Fruit fly (Drosophila melanogaster) whole organism, embryonic: ENCODE results near the gene Rpn11.
A peak's percentile ranks its signal among the peaks of the same experiment; 100 is the strongest.

Source experiments
- Atf6 ChIP-seq: fragments of 200-800 bp; sonication (Bioruptor generic); IDR thresholded peaks from 2 replicates; pipeline ENCODE4 v1.3.6; 2022; ENCODE audit warnings: missing biosample characterization, missing genetic modification characterization
- CG10321 ChIP-seq: fragments of 200-800 bp; sonication (Bioruptor generic); IDR thresholded peaks from 2 replicates; pipeline ENCODE4 v1.3.6; 2022; ENCODE audit warnings: missing biosample characterization, missing genetic modification characterization
- CG13624 ChIP-seq: fragments of 200-800 bp; sonication (Bioruptor generic); optimal IDR thresholded peaks from 2 replicates; lab custom pipeline; 2016; ENCODE audit warnings: missing biosample characterization, missing genetic modification characterization
- CG7357 ChIP-seq: fragments of 200-800 bp; sonication (Bioruptor generic); IDR thresholded peaks from 3 replicates; pipeline ENCODE4 v1.3.6; 2022; ENCODE audit warnings: missing biosample characterization, missing genetic modification characterization
- NfI ChIP-seq: fragments of 200-800 bp; sonication (Bioruptor generic); optimal IDR thresholded peaks from 3 replicates; lab custom pipeline; 2018; ENCODE audit warnings: missing biosample characterization, mild to moderate bottlenecking, missing genetic modification characterization, moderate library complexity
- Sox102F ChIP-seq: fragments of 200-800 bp; sonication (Bioruptor generic); optimal IDR thresholded peaks from 2 replicates; lab custom pipeline; 2018; ENCODE audit warnings: missing biosample characterization, mild to moderate bottlenecking, missing genetic modification characterization, moderate library complexity
- Spps ChIP-seq: fragments of 200-800 bp; sonication (Bioruptor generic); optimal IDR thresholded peaks from 2 replicates; lab custom pipeline; 2018; ENCODE audit warnings: missing biosample characterization, mild to moderate bottlenecking, missing genetic modification characterization
- Trl ChIP-seq, 3 experiments: fragments of >200 bp in 2 of 3; fragments of 200-800 bp in 1 of 3; sonication (Bioruptor generic) in 1 of 3; optimal IDR thresholded peaks; 2 replicates in 1 of 3; 3 replicates in 2 of 3; lab custom pipeline; 2016 to 2017; ENCODE audit warnings: missing biosample characterization in 1 of 3, missing genetic modification characterization in 1 of 3
- gt ChIP-seq: fragments of 200-800 bp; sonication (Bioruptor generic); IDR thresholded peaks from 2 replicates; pipeline ENCODE4 v1.3.6; 2022; ENCODE audit warnings: missing biosample characterization, missing genetic modification characterization
- jing ChIP-seq: fragments of 200-800 bp; sonication (Bioruptor generic); optimal IDR thresholded peaks from 2 replicates; lab custom pipeline; 2018; ENCODE audit warnings: missing biosample characterization, mild to moderate bottlenecking, missing genetic modification characterization

DNA sequence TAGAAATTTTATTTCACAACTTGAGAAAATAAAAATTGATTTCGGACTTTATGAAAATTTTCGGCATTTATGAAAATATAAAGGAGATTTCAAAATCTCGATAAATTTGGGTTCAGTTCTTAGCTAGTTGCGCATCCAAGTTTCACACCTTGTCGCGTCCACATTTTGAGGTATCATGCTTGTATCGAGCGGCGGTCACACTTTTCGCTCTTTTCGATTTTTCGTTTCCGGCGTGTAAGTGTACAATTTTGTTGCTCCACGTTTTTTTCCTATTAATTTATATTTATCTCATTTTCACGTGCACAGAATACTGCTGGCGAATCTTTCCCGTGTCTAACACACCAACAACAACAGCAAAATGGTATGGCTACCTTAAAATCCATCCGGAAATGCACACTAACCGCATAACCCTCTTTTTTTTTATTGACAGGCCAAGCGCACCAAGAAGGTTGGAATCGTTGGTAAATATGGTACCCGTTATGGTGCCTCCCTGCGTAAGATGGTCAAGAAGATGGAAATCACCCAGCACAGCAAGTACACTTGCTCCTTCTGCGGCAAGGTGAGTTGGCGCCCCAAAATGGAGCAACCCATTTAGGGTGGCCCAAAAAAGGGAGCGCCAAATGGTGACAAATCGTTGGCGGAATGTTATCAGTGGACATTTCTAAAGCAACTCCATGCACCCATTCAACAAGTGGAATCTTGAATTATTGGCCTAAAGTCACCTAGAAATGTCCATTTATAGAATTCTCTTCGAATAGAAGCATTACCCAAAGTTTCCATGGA, 11.4 kb upstream of the Rpn11 start, which contains the start of gene RpL37A:
- TF ChIP-seq Trl (optimal IDR thresholded peaks at IDR 0.05; lab: Kevin White, UChicago) (no peak), Trl (GFP tag; optimal IDR thresholded peaks at IDR 0.05; lab: Kevin White, UChicago) (peak; percentile 89), Spps (peak; percentile 71), CG10321 (GFP tag; lab: Robert Waterston, UW) (peak; percentile 58; the same call in 1 of the 2 replicates), Sox102F (no peak), gt (GFP tag; lab: Robert Waterston, UW) (peak; percentile 34; the same call in 1 of the 2 replicates), CG7357 (GFP tag; lab: Robert Waterston, UW) (no peak), jing (no peak), CG13624 (GFP tag; lab: Kevin White, UChicago) (peak; percentile 89), NfI (GFP tag; lab: Kevin White, UChicago) (peak; percentile 91), Atf6 (GFP tag; lab: Robert Waterston, UW) (peak; percentile 78)
